Fruit fly (Drosophila melanogaster): ENCODE results near the gene Aven.
A peak's percentile ranks its signal among the peaks of the same experiment; 100 is the strongest.

Gene Aven

DNA sequence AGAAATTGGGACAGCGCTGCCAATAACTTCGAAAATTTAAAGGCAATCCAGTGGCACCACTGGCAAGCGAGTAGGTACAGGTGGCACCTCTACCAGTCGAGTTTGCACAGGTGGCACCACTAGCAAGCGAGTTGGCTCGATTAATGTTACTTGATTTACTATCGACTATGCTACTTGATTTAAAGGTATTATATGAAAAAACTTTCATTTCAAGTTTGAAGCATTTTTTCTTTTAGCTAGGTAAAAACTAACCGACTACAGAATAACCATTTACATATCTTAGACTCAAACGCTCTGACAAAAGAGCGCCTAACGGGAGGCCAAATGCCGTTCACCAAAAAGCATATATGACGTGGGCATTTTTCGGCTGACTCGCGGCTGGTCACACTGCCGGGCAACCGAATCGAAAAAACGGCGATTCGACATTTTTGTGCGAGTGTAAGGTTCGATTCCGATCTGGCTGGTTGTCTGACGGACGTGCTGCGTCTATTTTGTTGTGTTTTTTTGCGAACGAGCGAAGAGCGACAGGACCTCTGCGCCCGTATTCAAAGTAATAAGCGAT is 29.6 kb upstream of the Aven start, which contains the start of gene Tis11 (continued):
- TF ChIP-seq nau (GFP tag; optimal IDR thresholded peaks at IDR 0.05) (no peak), sr (GFP tag; IDR thresholded peaks at IDR 0.05) (peak; percentile 23; the same call in 1 of the 3 replicates), CG30431 (GFP tag; optimal IDR thresholded peaks at IDR 0.05) (no peak), sc (optimal IDR thresholded peaks at IDR 0.05) (no peak), sc (GFP tag; optimal IDR thresholded peaks at IDR 0.05) (no peak), emc (GFP tag; optimal IDR thresholded peaks at IDR 0.05) (no peak), Side (GFP tag; optimal IDR thresholded peaks at IDR 0.05) (no peak), Blimp-1 (GFP tag; optimal IDR thresholded peaks at IDR 0.05) (no peak), nerfin-1 (tag; optimal IDR thresholded peaks at IDR 0.05) (no peak), ato (GFP tag; IDR thresholded peaks at IDR 0.05; ENCODE audit: partially characterized antibody) (peak; percentile 57), Hmr (GFP tag; optimal IDR thresholded peaks at IDR 0.05) (peak; percentile 58), Camta (GFP tag; optimal IDR thresholded peaks at IDR 0.05) (no peak), CG18619 (GFP tag; optimal IDR thresholded peaks at IDR 0.05) (no peak), CG4282 (GFP tag; optimal IDR thresholded peaks at IDR 0.05) (no peak), CG4360 (GFP tag; IDR thresholded peaks at IDR 0.05) (no peak), pan (optimal IDR thresholded peaks at IDR 0.05) (no peak), pan (GFP tag; optimal IDR thresholded peaks at IDR 0.05 in 1 of 2, IDR thresholded peaks at IDR 0.05 in 1 of 2) (peak in 1 of 2 experiments; percentile 30), Bgb (GFP tag; IDR thresholded peaks at IDR 0.05; ENCODE audit: partially characterized antibody) (peak; percentile 48; the same call in 1 of the 2 replicates), CG2116 (GFP tag; optimal IDR thresholded peaks at IDR 0.05) (peak; percentile 71), vnd (GFP tag; IDR thresholded peaks at IDR 0.05; ENCODE audit: partially characterized antibody) (no peak), CG17328 (GFP tag; IDR thresholded peaks at IDR 0.05) (no peak), Optix (GFP tag; IDR thresholded peaks at IDR 0.05) (no peak), CG1647 (GFP tag; optimal IDR thresholded peaks at IDR 0.05) (no peak), CG10147 (GFP tag; optimal IDR thresholded peaks at IDR 0.05) (peak; percentile 10), CG18011 (GFP tag; optimal IDR thresholded peaks at IDR 0.05) (no peak), Bteb2 (GFP tag; optimal IDR thresholded peaks at IDR 0.05) (no peak), kay (GFP tag; optimal IDR thresholded peaks at IDR 0.05) (no peak), btn (GFP tag; optimal IDR thresholded peaks at IDR 0.05) (no peak), zen2 (GFP tag; IDR thresholded peaks at IDR 0.05; ENCODE audit: partially characterized antibody) (no peak), CG14710 (tag; optimal IDR thresholded peaks at IDR 0.05) (peak; percentile 63), Trl (optimal IDR thresholded peaks at IDR 0.05) (peak in 1 of 2 experiments; percentile 4), Trl (GFP tag; optimal IDR thresholded peaks at IDR 0.05) (no peak), gsb (GFP tag; IDR thresholded peaks at IDR 0.05) (no peak), CG5245 (GFP tag; optimal IDR thresholded peaks at IDR 0.05) (no peak), ab (GFP tag; optimal IDR thresholded peaks at IDR 0.05) (no peak), gcm2 (GFP tag; optimal IDR thresholded peaks at IDR 0.05) (peak; percentile 9), CG32772 (GFP tag; IDR thresholded peaks at IDR 0.05) (no peak), Dp (GFP tag; optimal IDR thresholded peaks at IDR 0.05) (peak; percentile 83), D (optimal IDR thresholded peaks at IDR 0.05) (no peak), D (GFP tag; optimal IDR thresholded peaks at IDR 0.05) (no peak), CG14050 (GFP tag; IDR thresholded peaks at IDR 0.05) (no peak), CG14014 (GFP tag; IDR thresholded peaks at IDR 0.05) (peak; percentile 15; the same call in 1 of the 2 replicates), CG8924 (tag; optimal IDR thresholded peaks at IDR 0.05) (peak; percentile 19), CG18599 (GFP tag; optimal IDR thresholded peaks at IDR 0.05) (peak; percentile 37), CG8944 (GFP tag; optimal IDR thresholded peaks at IDR 0.05) (no peak), CG11398 (GFP tag; optimal IDR thresholded peaks at IDR 0.05) (no peak), gem (tag; optimal IDR thresholded peaks at IDR 0.05) (no peak), Fer1 (GFP tag; optimal IDR thresholded peaks at IDR 0.05) (peak; percentile 49), Hr3 (GFP tag; optimal IDR thresholded peaks at IDR 0.05) (no peak), dysf (GFP tag; IDR thresholded peaks at IDR 0.05) (no peak), CG11085 (GFP tag; IDR thresholded peaks at IDR 0.05) (peak; percentile 42; the same call in 1 of the 2 replicates), CG6765 (GFP tag; optimal IDR thresholded peaks at IDR 0.05) (no peak)
